Fruit fly (Drosophila melanogaster): ENCODE measurements around the gene png.

Gene png

dm6 chrX:1370104-1370802 is 12.9 kb upstream of the png start, which contains the start of gene ssx (continued):
- TF ChIP-seq CrebB (tag; optimal IDR thresholded peaks at IDR 0.05) (no peak), wor (GFP tag; IDR thresholded peaks at IDR 0.05) (no peak), br (optimal IDR thresholded peaks at IDR 0.05) (no peak), CG10431 (GFP tag; optimal IDR thresholded peaks at IDR 0.05) (no peak), CG31441 (GFP tag; IDR thresholded peaks at IDR 0.05) (no peak; the same call in 1 of the 2 replicates), gfzf (GFP tag; optimal IDR thresholded peaks at IDR 0.05) (peak; percentile 50), emc (GFP tag; optimal IDR thresholded peaks at IDR 0.05) (no peak), ken (GFP tag; IDR thresholded peaks at IDR 0.05) (peak; percentile 11; the same call in 1 of the 3 replicates), onecut (GFP tag; IDR thresholded peaks at IDR 0.05) (0 out of 2 replicates have a peak, but pooled peaks have one; percentile 19), CG34422 (GFP tag; IDR thresholded peaks at IDR 0.05) (0 out of 3 replicates have a peak, but pooled peaks have one; percentile 17), nerfin-2 (GFP tag; IDR thresholded peaks at IDR 0.05; ENCODE audit: partially characterized antibody) (peak; percentile 96), z (GFP tag; IDR thresholded peaks at IDR 0.05) (no peak), Nf-YA (GFP tag; IDR thresholded peaks at IDR 0.05) (no peak), CG14014 (GFP tag; IDR thresholded peaks at IDR 0.05) (0 out of 2 replicates have a peak, but pooled peaks have one; percentile 50), dmrt11E (tag; optimal IDR thresholded peaks at IDR 0.05) (no peak), toy (GFP tag; IDR thresholded peaks at IDR 0.05) (no peak), CG16815 (GFP tag; optimal IDR thresholded peaks at IDR 0.05) (no peak), sug (tag; optimal IDR thresholded peaks at IDR 0.05) (peak; percentile 36), sens (GFP tag) (peak; percentile 70), bowl (GFP tag; IDR thresholded peaks at IDR 0.05) (no peak), CG8478 (optimal IDR thresholded peaks at IDR 0.05) (peak; percentile 63), pan (optimal IDR thresholded peaks at IDR 0.05) (no peak), pan (GFP tag; optimal IDR thresholded peaks at IDR 0.05 in 1 of 2, IDR thresholded peaks at IDR 0.05 in 1 of 2) (peak in 1 of 2 experiments; percentile 60), Ets65A (GFP tag) (no peak), CG10321 (GFP tag; IDR thresholded peaks at IDR 0.05) (no peak), bab2 (GFP tag; optimal IDR thresholded peaks at IDR 0.05) (peak; percentile 14), gcm2 (GFP tag; optimal IDR thresholded peaks at IDR 0.05) (no peak), zfh2 (GFP tag; optimal IDR thresholded peaks at IDR 0.05) (peak; percentile 38), CG4617 (GFP tag; optimal IDR thresholded peaks at IDR 0.05; ENCODE audit: borderline replicate concordance) (peak; percentile 26), CG1603 (tag; optimal IDR thresholded peaks at IDR 0.05) (peak; percentile 56), Jarid2 (GFP tag; optimal IDR thresholded peaks at IDR 0.05) (no peak), gro (GFP tag; optimal IDR thresholded peaks at IDR 0.05) (no peak), CG9727 (GFP tag; optimal IDR thresholded peaks at IDR 0.05) (peak; percentile 33), CG11093 (GFP tag; IDR thresholded peaks at IDR 0.05) (no peak), danr (GFP tag; IDR thresholded peaks at IDR 0.05) (no peak), her (GFP tag; optimal IDR thresholded peaks at IDR 0.05) (no peak), usp (GFP tag; optimal IDR thresholded peaks at IDR 0.05) (no peak), Gug (GFP tag; IDR thresholded peaks at IDR 0.05) (0 out of 4 replicates have a peak, but pooled peaks have one; percentile 23), CG13287 (GFP tag; IDR thresholded peaks at IDR 0.05; ENCODE audit: partially characterized antibody) (peak; percentile 88), Nf-YC (tag; optimal IDR thresholded peaks at IDR 0.05) (no peak), hbn (GFP tag; IDR thresholded peaks at IDR 0.05; ENCODE audit: partially characterized antibody) (peak; percentile 77), Ada2b (GFP tag; IDR thresholded peaks at IDR 0.05) (peak; percentile 31; the same call in 1 of the 2 replicates), lbe (GFP tag; optimal IDR thresholded peaks at IDR 0.05) (peak; percentile 9), CG17829 (tag; optimal IDR thresholded peaks at IDR 0.05) (peak; percentile 26), ewg (GFP tag; optimal IDR thresholded peaks at IDR 0.05) (peak; percentile 35), NC2β (GFP tag; optimal IDR thresholded peaks at IDR 0.05) (peak; percentile 6), CG7271 (tag; optimal IDR thresholded peaks at IDR 0.05) (no peak), CG17361 (GFP tag; IDR thresholded peaks at IDR 0.05) (0 out of 3 replicates have a peak, but pooled peaks have one; percentile 16), CG32532 (GFP tag; IDR thresholded peaks at IDR 0.05) (peak; percentile 56; the same call in 1 of the 2 replicates), p53 (GFP tag; optimal IDR thresholded peaks at IDR 0.05) (peak; percentile 10), so (GFP tag; IDR thresholded peaks at IDR 0.05) (no peak)
